Worm (Caenorhabditis elegans): Measurements from ENCODE around the gene srj-22.

srj-22 gene

DNA sequence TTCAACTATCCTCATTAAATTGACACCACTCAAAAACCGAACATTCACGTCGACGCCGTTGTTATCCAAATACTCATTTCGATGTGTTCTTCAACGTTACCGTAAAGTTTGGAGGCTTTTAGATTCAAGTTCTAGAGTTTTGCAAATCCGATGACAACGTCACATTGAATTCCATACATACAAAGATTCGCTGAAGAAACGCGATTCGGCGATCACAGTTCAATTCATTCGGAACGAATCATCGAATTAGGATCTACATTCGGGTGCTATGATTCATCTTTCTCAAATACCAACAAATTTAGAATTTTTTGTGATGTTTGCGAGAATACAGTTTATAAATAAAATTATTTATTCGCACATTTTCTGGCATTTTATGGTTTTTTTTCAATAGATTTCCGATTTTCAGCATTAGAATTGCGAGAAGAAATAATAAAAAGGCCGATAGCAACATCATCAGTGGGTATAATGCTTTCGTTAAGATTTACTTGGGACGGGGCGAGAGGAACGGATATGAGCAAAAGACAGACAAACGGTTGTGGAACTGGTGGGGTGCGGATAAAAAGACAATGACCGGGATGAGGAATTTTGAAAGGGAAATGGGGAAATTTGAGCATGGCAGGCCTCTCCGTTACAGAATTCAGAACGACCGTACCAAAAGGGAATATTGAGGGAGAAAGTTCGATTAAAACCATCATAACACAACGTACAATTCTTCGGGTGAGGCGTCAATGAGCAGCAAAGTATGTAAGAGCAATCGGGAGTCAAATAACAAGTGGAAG is 31.5 kb downstream of the srj-22 start (continued):
- TF ChIP-seq zag-1 (tag; optimal IDR thresholded peaks at IDR 0.05): no peak
- TF ChIP-seq nhr-71 (tag; optimal IDR thresholded peaks at IDR 0.05): peak; percentile 4
- TF ChIP-seq ceh-8 (GFP tag; optimal IDR thresholded peaks at IDR 0.05): no peak
- TF ChIP-seq ceh-82 (tag; optimal IDR thresholded peaks at IDR 0.05): no peak
- no peak for TF ChIP-seq dsc-1 (tag; optimal IDR thresholded peaks at IDR 0.05)
- no peak for TF ChIP-seq nhr-77 (tag; optimal IDR thresholded peaks at IDR 0.05)
- TF ChIP-seq snpc-4 (tag; optimal IDR thresholded peaks at IDR 0.05): no peak
- no peak for TF ChIP-seq egl-27 (tag; optimal IDR thresholded peaks at IDR 0.05)

DNA sequence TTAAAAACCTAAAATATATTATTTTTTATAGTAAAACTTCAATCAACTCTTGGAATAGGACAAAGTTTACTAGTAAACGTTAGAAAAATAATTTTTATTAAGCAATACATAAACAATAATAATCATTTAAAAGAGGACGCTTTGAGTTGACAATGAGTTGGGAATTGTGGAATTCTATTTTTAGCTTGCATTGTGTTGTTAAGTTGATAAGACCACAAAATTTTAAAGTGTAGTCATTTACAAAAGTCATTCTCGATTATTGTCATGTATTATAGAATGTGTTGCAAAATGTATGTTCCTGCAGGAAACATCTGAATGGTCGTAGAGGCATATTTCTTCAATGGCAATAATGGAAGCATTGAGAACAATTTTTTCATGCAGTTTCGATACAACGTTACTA is 32.5 kb downstream of the srj-22 start:
- TF ChIP-seq efl-1 (optimal IDR thresholded peaks at IDR 0.05): no peak
- TF ChIP-seq efl-1 (GFP tag; optimal IDR thresholded peaks at IDR 0.05 in 1 of 2): peak in 1 of 2 experiments; percentile 50
- peak; percentile 16 for TF ChIP-seq elt-2 (tag; optimal IDR thresholded peaks at IDR 0.05)
- TF ChIP-seq zag-1 (tag; optimal IDR thresholded peaks at IDR 0.05): no peak

DNA sequence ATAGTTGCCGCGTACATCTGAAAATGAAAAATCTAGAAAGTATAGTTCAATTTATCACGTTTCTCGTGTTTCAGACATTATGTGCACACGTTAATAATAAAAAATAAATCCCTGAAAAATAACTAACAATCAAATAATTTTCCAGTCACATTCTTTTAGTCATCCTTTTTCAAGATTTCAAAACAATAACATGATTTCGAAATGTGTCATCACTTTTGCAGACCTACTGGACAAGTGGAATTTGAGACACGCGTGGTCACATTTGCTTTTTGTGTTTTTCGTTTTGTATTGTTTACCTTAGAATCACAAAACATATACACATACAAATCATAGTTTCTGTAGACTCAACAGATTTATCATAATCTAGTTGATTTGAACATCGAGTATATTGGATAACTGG is 34.2 kb downstream of the srj-22 start:
- TF ChIP-seq mep-1 (tag; optimal IDR thresholded peaks at IDR 0.05) (no peak), efl-1 (optimal IDR thresholded peaks at IDR 0.05) (no peak), efl-1 (GFP tag; optimal IDR thresholded peaks at IDR 0.05 in 1 of 2) (peak in 1 of 2 experiments; percentile 4), pqm-1 (tag; optimal IDR thresholded peaks at IDR 0.05) (no peak), elt-2 (tag; optimal IDR thresholded peaks at IDR 0.05) (no peak), nhr-28 (tag; optimal IDR thresholded peaks at IDR 0.05) (peak; percentile 4), skn-1 (tag; optimal IDR thresholded peaks at IDR 0.05) (peak; percentile 99), nhr-85 (tag) (peak; percentile 45)

DNA sequence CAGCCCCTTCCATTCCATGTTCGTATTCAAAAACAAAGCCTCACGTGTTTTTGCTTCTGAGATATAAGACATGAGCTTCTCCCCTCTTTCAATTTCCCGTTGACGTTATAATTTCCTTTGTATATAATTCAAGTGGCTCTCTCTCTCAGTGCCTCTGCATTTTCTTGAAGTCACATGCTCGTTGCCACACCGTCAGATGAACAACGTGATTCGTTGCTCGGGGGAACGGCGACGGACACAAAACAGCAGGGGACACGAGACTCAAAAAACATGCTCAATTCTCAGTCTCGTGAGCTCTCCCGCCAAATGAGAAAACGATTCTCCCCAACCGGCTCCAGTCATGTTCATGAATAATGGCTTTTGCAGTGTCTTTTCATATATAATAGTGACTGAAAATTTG is 35.2 kb downstream of the srj-22 start:
- TF ChIP-seq lin-14 (GFP tag; optimal IDR thresholded peaks at IDR 0.05) (peak; percentile 26), fos-1 (tag; optimal IDR thresholded peaks at IDR 0.05) (no peak), unc-86 (tag; optimal IDR thresholded peaks at IDR 0.05) (peak; percentile 11), fkh-10 (GFP tag; optimal IDR thresholded peaks at IDR 0.05) (no peak), unc-62 (GFP tag; optimal IDR thresholded peaks at IDR 0.05) (no peak), ceh-63 (GFP tag; optimal IDR thresholded peaks at IDR 0.05) (no peak), fkh-8 (tag; optimal IDR thresholded peaks at IDR 0.05) (peak; percentile 72), dsc-1 (tag; optimal IDR thresholded peaks at IDR 0.05) (peak; percentile 66), nhr-47 (tag; optimal IDR thresholded peaks at IDR 0.05) (peak; percentile 22), unc-30 (tag; optimal IDR thresholded peaks at IDR 0.05) (no peak), tbx-2 (tag; optimal IDR thresholded peaks at IDR 0.05) (no peak), ceh-8 (GFP tag; optimal IDR thresholded peaks at IDR 0.05) (no peak), pax-3 (tag; optimal IDR thresholded peaks at IDR 0.05) (peak; percentile 49), nhr-71 (tag; optimal IDR thresholded peaks at IDR 0.05) (peak; percentile 46)

DNA sequence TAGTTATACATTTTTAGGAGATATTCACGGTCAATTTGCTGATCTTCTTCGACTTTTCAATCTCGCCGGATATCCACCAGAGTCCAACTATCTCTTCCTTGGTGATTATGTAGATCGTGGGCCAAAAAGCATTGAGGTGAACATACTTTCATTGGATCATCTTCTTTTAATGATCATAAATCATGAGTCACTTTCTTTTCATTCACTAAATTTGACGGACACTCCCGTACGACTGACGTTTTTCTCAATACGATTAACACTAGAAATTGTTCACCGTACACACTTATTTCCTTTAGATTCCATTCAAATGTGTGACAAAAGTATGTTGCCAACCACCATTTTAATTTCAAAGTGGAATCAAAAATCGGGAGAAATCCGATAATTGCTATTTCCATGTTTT is 40.6 kb downstream of the srj-22 start:
- TF ChIP-seq blmp-1 (tag; optimal IDR thresholded peaks at IDR 0.05) (peak; percentile 91), lin-14 (GFP tag; optimal IDR thresholded peaks at IDR 0.05) (peak; percentile 18), nhr-71 (tag; optimal IDR thresholded peaks at IDR 0.05) (no peak), nhr-85 (tag) (peak; percentile 60), unc-30 (tag; optimal IDR thresholded peaks at IDR 0.05) (no peak)

DNA sequence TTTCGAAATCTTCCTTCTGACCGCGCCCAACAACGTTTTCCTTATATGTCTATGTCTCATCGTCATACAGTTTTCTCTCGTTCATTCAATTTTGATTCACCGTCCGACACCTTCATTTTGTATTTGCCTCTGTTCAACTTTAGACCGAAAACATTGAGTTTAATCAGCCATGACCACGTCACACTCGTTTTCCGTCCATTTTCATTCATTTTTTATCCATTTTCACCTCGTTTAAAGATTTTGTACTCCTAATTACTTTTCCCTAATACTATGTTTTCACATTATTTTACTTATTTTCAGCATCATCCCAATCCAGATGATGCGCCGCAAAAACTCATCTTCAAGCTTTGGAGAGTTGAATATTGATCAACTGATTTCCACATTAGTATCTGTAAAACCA is 41.3 kb downstream of the srj-22 start, which contains the start of gene pph-1:
TSS of gene pph-1 (plus strand) at position 301 of the 400 bp plus-strand sequence.
- TF ChIP-seq lin-14 (GFP tag; optimal IDR thresholded peaks at IDR 0.05): peak; percentile 28
- no peak for TF ChIP-seq mab-9 (GFP tag; IDR thresholded peaks at IDR 0.05)
- TF ChIP-seq blmp-1 (tag; optimal IDR thresholded peaks at IDR 0.05): peak; percentile 44

DNA sequence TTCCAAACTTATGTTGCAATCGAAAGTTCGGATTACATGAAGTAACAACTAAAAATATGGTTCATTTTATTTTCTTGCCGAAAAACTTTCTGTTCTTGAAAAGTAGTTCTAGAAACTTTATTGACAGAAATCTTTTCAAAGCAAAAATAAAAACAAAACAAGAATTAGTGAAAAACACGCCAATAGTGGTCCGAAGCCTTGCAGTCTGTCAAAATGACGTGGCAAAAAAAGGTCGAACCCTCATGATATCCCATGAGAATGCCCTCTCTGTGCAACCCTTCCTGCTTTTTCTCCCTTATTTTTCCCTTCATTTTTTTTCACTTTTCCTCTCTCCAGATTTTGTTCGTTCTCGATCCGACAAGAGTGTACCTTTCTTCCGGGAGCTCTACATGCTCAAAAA is 44.4 kb downstream of the srj-22 start:
- no peak for TF ChIP-seq sup-37 (GFP tag; optimal IDR thresholded peaks at IDR 0.05)
- no peak for TF ChIP-seq tlp-1 (tag; optimal IDR thresholded peaks at IDR 0.05)
- no peak for TF ChIP-seq tbx-2 (tag; optimal IDR thresholded peaks at IDR 0.05)
- no peak for TF ChIP-seq F16B12.6 (tag; optimal IDR thresholded peaks at IDR 0.05)
- TF ChIP-seq irx-1 (tag; optimal IDR thresholded peaks at IDR 0.05): no peak

All from whole organism, L1 larva.